Worm (Caenorhabditis elegans) whole organism, young adult: ENCODE measurements around the gene acr-21.

Experiments
- C06A6.2 ChIP-seq: fragments of 200-800 bp; sonication (Bioruptor generic); conservative IDR thresholded peaks from 2 replicates; pipeline ENCODE4 v1.3.6; 2022; ENCODE audit warnings: missing genetic modification characterization, missing compliant biosample characterization
- C17E4.6 ChIP-seq: fragments of 200-800 bp; sonication (Bioruptor generic); IDR thresholded peaks from 2 replicates; pipeline ENCODE4 v1.3.6; 2022; ENCODE audit warnings: missing genetic modification reagents, missing genetic modification characterization, missing compliant biosample characterization
- D2030.7 ChIP-seq: fragments of 200-800 bp; sonication (Bioruptor generic); IDR thresholded peaks from 2 replicates; pipeline ENCODE4 v1.3.6; 2022; ENCODE audit warnings: missing genetic modification reagents, missing genetic modification characterization, missing compliant biosample characterization
- F22D6.2 ChIP-seq: sonication (generic microtip); optimal IDR thresholded peaks from 2 replicates; lab custom pipeline; 2016; ENCODE audit warnings: mild to moderate bottlenecking, missing genetic modification characterization, missing compliant biosample characterization
- F33H1.4 ChIP-seq: fragments of 200-800 bp; sonication (Bioruptor generic); IDR thresholded peaks from 2 replicates; pipeline ENCODE4 v1.3.6; 2022; ENCODE audit warnings: missing genetic modification reagents, missing genetic modification characterization, missing compliant biosample characterization
- F49E8.2 ChIP-seq: sonication (generic microtip); optimal IDR thresholded peaks from 3 replicates; lab custom pipeline; 2017; ENCODE audit warnings: missing genetic modification characterization, mild to moderate bottlenecking, missing compliant biosample characterization, antibody characterized with exemption, moderate library complexity; ENCODE audit not compliant: insufficient read depth
- ZK185.1 ChIP-seq: sonication (generic microtip); optimal IDR thresholded peaks from 2 replicates; lab custom pipeline; 2016; ENCODE audit warnings: mild to moderate bottlenecking, missing genetic modification characterization, missing compliant biosample characterization; ENCODE audit not compliant: poor library complexity, severe bottlenecking
- athp-1 ChIP-seq: sonication (generic microtip); optimal IDR thresholded peaks from 2 replicates; lab custom pipeline; 2017; ENCODE audit warnings: mild to moderate bottlenecking, missing genetic modification characterization, missing compliant biosample characterization
- attf-3 ChIP-seq: fragments of 200-800 bp; sonication (Bioruptor generic); conservative IDR thresholded peaks from 2 replicates; pipeline ENCODE4 v1.3.6; 2022; ENCODE audit warnings: missing genetic modification reagents, missing genetic modification characterization, missing compliant biosample characterization
- attf-5 ChIP-seq: fragments of 200-800 bp; sonication (Bioruptor generic); optimal IDR thresholded peaks from 2 replicates; lab custom pipeline; 2018; ENCODE audit warnings: mild to moderate bottlenecking, missing genetic modification characterization, missing compliant biosample characterization
- bed-2 ChIP-seq: fragments of 200-800 bp; sonication (Bioruptor generic); IDR thresholded peaks from 2 replicates; pipeline ENCODE4 v1.3.6; 2022; ENCODE audit warnings: missing genetic modification reagents, missing genetic modification characterization, missing compliant biosample characterization
- cebp-1 ChIP-seq, 2 experiments: fragments of 200-800 bp in 1 of 2; sonication (Bioruptor generic) in 1 of 2; sonication (generic microtip) in 1 of 2; IDR thresholded peaks in 1 of 2; optimal IDR thresholded peaks in 1 of 2; 2 replicates each; pipeline versions ENCODE4 v1.3.6 to Lab custom; 2017 to 2022; ENCODE audit warnings: missing compliant biosample characterization in 2 of 2, missing genetic modification characterization in 2 of 2, mild to moderate bottlenecking in 1 of 2, missing genetic modification reagents in 1 of 2, moderate library complexity in 1 of 2
- cebp-2 ChIP-seq: fragments of 200-800 bp; sonication (Bioruptor generic); IDR thresholded peaks from 2 replicates; pipeline ENCODE4 v1.3.6; 2022; ENCODE audit warnings: missing genetic modification characterization, missing compliant biosample characterization
- ceh-100 ChIP-seq: fragments of 200-800 bp; sonication (Bioruptor generic); IDR thresholded peaks from 2 replicates; pipeline ENCODE4 v1.3.6; 2022; ENCODE audit warnings: missing genetic modification reagents, missing genetic modification characterization, missing compliant biosample characterization
- ceh-27 ChIP-seq: fragments of 200-800 bp; sonication (Bioruptor generic); optimal IDR thresholded peaks from 2 replicates; lab custom pipeline; 2018; ENCODE audit warnings: mild to moderate bottlenecking, missing genetic modification characterization, moderate library complexity, missing compliant biosample characterization
- ceh-40 ChIP-seq: fragments of 200-800 bp; sonication (Bioruptor generic); IDR thresholded peaks from 2 replicates; pipeline ENCODE4 v1.3.6; 2022; ENCODE audit warnings: missing genetic modification characterization, missing compliant biosample characterization
- ceh-91 ChIP-seq: fragments of 200-800 bp; sonication (Bioruptor generic); IDR thresholded peaks from 2 replicates; pipeline ENCODE4 v1.3.6; 2022; ENCODE audit warnings: missing genetic modification reagents, missing genetic modification characterization, missing compliant biosample characterization
- dox-1 ChIP-seq: fragments of 200-800 bp; sonication (Bioruptor generic); IDR thresholded peaks from 2 replicates; pipeline ENCODE4 v1.3.6; 2022; ENCODE audit warnings: missing genetic modification reagents, missing genetic modification characterization, missing compliant biosample characterization
- efl-1 ChIP-seq: fragments of 150-350 bp; optimal IDR thresholded peaks from 2 replicates; lab custom pipeline; 2014; ENCODE audit warnings: missing biosample characterization, missing genetic modification reagents, missing genetic modification characterization
- egl-44 ChIP-seq: fragments of 200-800 bp; sonication (Bioruptor generic); IDR thresholded peaks from 2 replicates; pipeline ENCODE4 v1.3.6; 2022; ENCODE audit warnings: missing genetic modification reagents, missing genetic modification characterization, missing compliant biosample characterization
- egrh-3 ChIP-seq: fragments of 200-800 bp; sonication (Bioruptor generic); IDR thresholded peaks from 2 replicates; pipeline ENCODE4 v1.3.6; 2022; ENCODE audit warnings: missing genetic modification reagents, missing genetic modification characterization, missing compliant biosample characterization
- fkh-3 ChIP-seq: sonication (generic microtip); optimal IDR thresholded peaks from 2 replicates; lab custom pipeline; 2016; ENCODE audit warnings: mild to moderate bottlenecking, missing genetic modification characterization, missing compliant biosample characterization
- hmg-20 ChIP-seq: fragments of 200-800 bp; sonication (Bioruptor generic); IDR thresholded peaks from 2 replicates; pipeline ENCODE4 v1.3.6; 2022; ENCODE audit warnings: missing genetic modification reagents, missing genetic modification characterization, missing compliant biosample characterization
- hrde-1 ChIP-seq: sonication (generic microtip); optimal IDR thresholded peaks from 2 replicates; lab custom pipeline; 2016; ENCODE audit warnings: missing genetic modification characterization, mild to moderate bottlenecking, missing compliant biosample characterization, moderate library complexity, missing genotype, missing genetic modification reagents, borderline replicate concordance
- lag-1 ChIP-seq: fragments of 200-800 bp; sonication (Bioruptor generic); IDR thresholded peaks from 2 replicates; pipeline ENCODE4 v1.3.6; 2022; ENCODE audit warnings: missing genetic modification reagents, missing genetic modification characterization, missing compliant biosample characterization
- lsl-1 ChIP-seq: fragments of 200-800 bp; sonication (Bioruptor generic); optimal IDR thresholded peaks from 2 replicates; lab custom pipeline; 2018; ENCODE audit warnings: mild to moderate bottlenecking, missing genetic modification characterization, moderate library complexity, missing compliant biosample characterization
- madf-10 ChIP-seq: sonication (generic microtip); optimal IDR thresholded peaks from 2 replicates; lab custom pipeline; 2016; ENCODE audit warnings: mild to moderate bottlenecking, missing genetic modification characterization, missing compliant biosample characterization
- madf-6 ChIP-seq: fragments of 200-800 bp; sonication (Bioruptor generic); IDR thresholded peaks from 2 replicates; pipeline ENCODE4 v1.3.6; 2022; ENCODE audit warnings: missing genetic modification reagents, missing genetic modification characterization, missing compliant biosample characterization
- madf-8 ChIP-seq: fragments of 200-800 bp; sonication (Bioruptor generic); conservative IDR thresholded peaks from 2 replicates; pipeline ENCODE4 v1.3.6; 2022; ENCODE audit warnings: missing genetic modification reagents, missing genetic modification characterization, missing compliant biosample characterization
- mcd-1 ChIP-seq: fragments of 200-800 bp; sonication (Bioruptor generic); IDR thresholded peaks from 2 replicates; pipeline ENCODE4 v1.3.6; 2022; ENCODE audit warnings: missing genetic modification reagents, missing genetic modification characterization, missing compliant biosample characterization
- mxl-1 ChIP-seq: sonication (generic microtip); optimal IDR thresholded peaks from 2 replicates; lab custom pipeline; 2016; ENCODE audit warnings: missing genetic modification characterization, missing compliant biosample characterization
- nfya-2 ChIP-seq: fragments of 200-800 bp; sonication (Bioruptor generic); IDR thresholded peaks from 2 replicates; pipeline ENCODE4 v1.3.6; 2022; ENCODE audit warnings: missing genetic modification reagents, missing genetic modification characterization, missing compliant biosample characterization
- nhr-27 ChIP-seq: fragments of 200-800 bp; sonication (Bioruptor generic); optimal IDR thresholded peaks from 2 replicates; lab custom pipeline; 2018; ENCODE audit warnings: mild to moderate bottlenecking, missing genetic modification characterization, moderate library complexity, missing compliant biosample characterization
- nhr-80 ChIP-seq: sonication (generic microtip); optimal IDR thresholded peaks from 2 replicates; lab custom pipeline; 2016; ENCODE audit warnings: missing genetic modification characterization, missing compliant biosample characterization
- rcor-1 ChIP-seq: fragments of 200-800 bp; sonication (Bioruptor generic); IDR thresholded peaks from 2 replicates; pipeline ENCODE4 v1.3.6; 2022; ENCODE audit warnings: missing genetic modification reagents, missing genetic modification characterization, missing compliant biosample characterization
- sdz-38 ChIP-seq: sonication (generic microtip); optimal IDR thresholded peaks from 2 replicates; lab custom pipeline; 2016; ENCODE audit warnings: missing genotype, missing genetic modification characterization, missing compliant biosample characterization
- snpc-1.3 ChIP-seq: sonication (generic microtip); optimal IDR thresholded peaks from 2 replicates; lab custom pipeline; 2017; ENCODE audit warnings: missing genetic modification characterization, mild to moderate bottlenecking, missing compliant biosample characterization, antibody characterized with exemption, moderate library complexity, missing genotype, missing genetic modification reagents; ENCODE audit not compliant: insufficient read depth
- tbp1 ChIP-seq: fragments of 200-800 bp; sonication (Bioruptor generic); optimal IDR thresholded peaks from 2 replicates; lab custom pipeline; 2018; ENCODE audit warnings: mild to moderate bottlenecking, missing genetic modification characterization, missing compliant biosample characterization
- unc-130 ChIP-seq: sonication (generic microtip); optimal IDR thresholded peaks from 2 replicates; lab custom pipeline; 2016; ENCODE audit warnings: missing genetic modification reagents, missing genetic modification characterization, missing compliant biosample characterization
- xnd-1 ChIP-seq: sonication (generic microtip); optimal IDR thresholded peaks from 2 replicates; lab custom pipeline; 2016; ENCODE audit warnings: missing genotype, missing genetic modification reagents, missing genetic modification characterization, missing compliant biosample characterization
- ztf-18 ChIP-seq: sonication (generic microtip); optimal IDR thresholded peaks from 2 replicates; lab custom pipeline; 2016; ENCODE audit warnings: missing genotype, mild to moderate bottlenecking, missing genetic modification characterization, missing compliant biosample characterization
- ztf-25 ChIP-seq: fragments of 200-800 bp; sonication (Bioruptor generic); IDR thresholded peaks from 2 replicates; pipeline ENCODE4 v1.3.6; 2022; ENCODE audit warnings: missing genetic modification reagents, missing genetic modification characterization, missing compliant biosample characterization
- ztf-28 ChIP-seq: fragments of 200-800 bp; sonication (Bioruptor generic); IDR thresholded peaks from 2 replicates; pipeline ENCODE4 v1.3.6; 2022; ENCODE audit warnings: missing genetic modification reagents, missing genetic modification characterization, missing compliant biosample characterization

The acr-21 gene

DNA sequence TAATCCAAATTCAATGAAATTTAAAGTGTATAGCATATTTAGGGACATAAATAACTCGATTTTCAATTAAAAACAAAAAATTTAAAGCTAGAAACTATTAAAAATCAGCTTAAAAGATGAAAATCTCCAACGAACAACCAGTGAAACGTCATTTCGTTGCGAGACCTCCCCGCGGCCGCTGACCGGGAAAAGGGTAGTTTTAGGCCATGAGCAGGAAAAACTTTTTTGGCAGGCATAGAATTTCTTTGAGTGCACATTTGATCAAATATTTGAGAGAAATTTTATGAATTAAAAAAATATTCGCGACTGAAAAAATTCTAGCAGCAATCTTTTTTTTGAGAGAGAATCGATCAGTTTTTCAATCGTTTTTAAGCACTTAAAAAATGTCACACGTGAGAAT lies 43.6 kb downstream of the acr-21 start (continued):
- 0 out of 2 replicates have a peak, but pooled peaks have one; percentile 61 for TF ChIP-seq ztf-28
- peak; percentile 39 for TF ChIP-seq nhr-80 (tag; lab: Kevin White, UChicago)
- TF ChIP-seq nfya-2 (GFP tag; lab: Robert Waterston, UW): no peak
- TF ChIP-seq F49E8.2 (tag; lab: Kevin White, UChicago): no peak
- no peak for TF ChIP-seq snpc-1.3
- TF ChIP-seq ZK185.1 (tag; lab: Kevin White, UChicago): no peak
- TF ChIP-seq egl-44 (GFP tag; lab: Robert Waterston, UW): no peak
- TF ChIP-seq mxl-1 (tag; lab: Kevin White, UChicago): no peak
- peak; percentile 77 for TF ChIP-seq efl-1 (GFP tag; lab: Kevin White, UChicago)
- peak; percentile 40; the same call in 1 of the 2 replicates for TF ChIP-seq D2030.7
- TF ChIP-seq cebp-1 (GFP tag; IDR thresholded peaks at IDR 0.05; lab: Robert Waterston, UW): no peak
- TF ChIP-seq cebp-1 (tag; optimal IDR thresholded peaks at IDR 0.05; lab: Kevin White, UChicago): peak; percentile 36
- TF ChIP-seq fkh-3 (tag; lab: Kevin White, UChicago): no peak
- peak; percentile 81 for TF ChIP-seq dox-1
- TF ChIP-seq ceh-40 (GFP tag; lab: Robert Waterston, UW): no peak
- peak; percentile 59 for TF ChIP-seq xnd-1 (tag; lab: Kevin White, UChicago)
- peak; percentile 83 for TF ChIP-seq madf-6 (GFP tag; lab: Robert Waterston, UW)
- no peak for TF ChIP-seq C17E4.6
- TF ChIP-seq lag-1 (GFP tag; lab: Robert Waterston, UW): no peak
- TF ChIP-seq nhr-27 (tag; lab: Kevin White, UChicago): no peak
- TF ChIP-seq hmg-20 (GFP tag; lab: Robert Waterston, UW): no peak
- TF ChIP-seq madf-10 (tag; lab: Kevin White, UChicago): no peak
- TF ChIP-seq cebp-2: no peak
- no peak for TF ChIP-seq sdz-38 (tag; lab: Kevin White, UChicago)
- no peak for TF ChIP-seq bed-2 (GFP tag; lab: Robert Waterston, UW)
- TF ChIP-seq ceh-91: 0 out of 2 replicates have a peak, but pooled peaks have one; percentile 28
- TF ChIP-seq lsl-1 (GFP tag; lab: Kevin White, UChicago): peak; percentile 43
- no peak for TF ChIP-seq athp-1
- TF ChIP-seq hrde-1 (tag; lab: Kevin White, UChicago): no peak
- peak; percentile 10 for TF ChIP-seq tbp1 (GFP tag; lab: Kevin White, UChicago)
- peak; percentile 20 for TF ChIP-seq unc-130 (GFP tag; lab: Kevin White, UChicago)
- TF ChIP-seq F33H1.4 (GFP tag; lab: Robert Waterston, UW): peak; percentile 77
- TF ChIP-seq egrh-3: no peak
- peak; percentile 4 for TF ChIP-seq ceh-27
- peak; percentile 34; the same call in 1 of the 2 replicates for TF ChIP-seq ceh-100 (GFP tag; lab: Robert Waterston, UW)
- TF ChIP-seq ztf-18 (tag; lab: Kevin White, UChicago): peak; percentile 12
- no peak for TF ChIP-seq C06A6.2 (GFP tag; lab: Robert Waterston, UW)
- TF ChIP-seq F22D6.2: no peak
- TF ChIP-seq attf-5: peak; percentile 72

DNA sequence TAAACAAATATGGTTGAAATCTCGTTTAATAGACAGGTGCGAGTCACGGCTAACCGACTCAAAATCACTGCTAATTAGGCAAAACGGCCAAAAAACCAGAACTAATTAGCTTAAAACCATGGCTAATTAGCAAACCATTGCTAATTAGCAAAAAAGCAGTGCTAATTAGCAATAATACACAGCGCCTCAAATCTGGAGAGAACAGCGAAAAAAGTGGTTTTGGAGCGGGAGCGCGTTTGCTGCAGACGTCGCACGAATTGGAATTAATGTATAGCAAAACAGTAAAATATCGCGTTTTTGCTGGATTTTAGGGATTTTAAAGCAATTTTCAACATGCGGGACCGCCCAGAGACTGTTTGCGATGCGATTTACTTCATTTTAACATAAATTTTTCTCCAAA lies 44.6 kb downstream of the acr-21 start:
- TF ChIP-seq D2030.7: peak; percentile 59
- TF ChIP-seq ceh-100 (GFP tag; lab: Robert Waterston, UW): peak; percentile 81
- TF ChIP-seq madf-8: 0 out of 2 replicates have a peak, but pooled peaks have one; percentile 11
- TF ChIP-seq dox-1: peak; percentile 60
- 0 out of 2 replicates have a peak, but pooled peaks have one; percentile 15 for TF ChIP-seq attf-3 (GFP tag; lab: Robert Waterston, UW)
- peak; percentile 25 for TF ChIP-seq xnd-1 (tag; lab: Kevin White, UChicago)
- 0 out of 2 replicates have a peak, but pooled peaks have one; percentile 34 for TF ChIP-seq ztf-28
- peak; percentile 61; the same call in 1 of the 2 replicates for TF ChIP-seq ztf-25 (GFP tag; lab: Robert Waterston, UW)
- TF ChIP-seq mcd-1 (GFP tag; lab: Robert Waterston, UW): 0 out of 2 replicates have a peak, but pooled peaks have one; percentile 20
- 0 out of 2 replicates have a peak, but pooled peaks have one; percentile 12 for TF ChIP-seq rcor-1 (GFP tag; lab: Robert Waterston, UW)
